Worm (Caenorhabditis elegans) whole organism, L2 larva: ENCODE results near the gene F35G12.7.

Experiments
- F13H6.1 ChIP-seq: sonication (generic microtip); optimal IDR thresholded peaks from 2 replicates; lab custom pipeline; 2016; ENCODE audit warnings: missing genetic modification characterization, missing compliant biosample characterization
- R02D3.7 ChIP-seq: fragments of 150-350 bp; optimal IDR thresholded peaks from 2 replicates; lab custom pipeline; 2014; ENCODE audit warnings: missing biosample characterization, missing genetic modification characterization
- Y55F3AM.14 ChIP-seq: fragments of 200-800 bp; sonication (Bioruptor generic); optimal IDR thresholded peaks from 2 replicates; lab custom pipeline; 2018; ENCODE audit warnings: mild to moderate bottlenecking, missing genetic modification characterization, missing compliant biosample characterization
- ZK546.5 ChIP-seq: sonication (generic microtip); optimal IDR thresholded peaks from 2 replicates; lab custom pipeline; 2017; ENCODE audit warnings: missing biosample characterization, missing genetic modification characterization
- aly-2 ChIP-seq: fragments of 150-350 bp; optimal IDR thresholded peaks from 2 replicates; lab custom pipeline; 2014; ENCODE audit warnings: missing biosample characterization, missing genetic modification characterization
- blmp-1 ChIP-seq: sonication (generic microtip); optimal IDR thresholded peaks from 2 replicates; lab custom pipeline; 2017; ENCODE audit warnings: missing genetic modification characterization, mild to moderate bottlenecking, missing compliant biosample characterization, antibody characterized with exemption, moderate library complexity; ENCODE audit not compliant: insufficient read depth
- ceh-16 ChIP-seq: fragments of 150-350 bp; optimal IDR thresholded peaks from 2 replicates; lab custom pipeline; 2014; ENCODE audit warnings: missing biosample characterization, missing genetic modification characterization
- ceh-82 ChIP-seq: fragments of 150-350 bp; optimal IDR thresholded peaks from 2 replicates; lab custom pipeline; 2014; ENCODE audit warnings: missing biosample characterization, missing genetic modification characterization
- crh-2 ChIP-seq: sonication (generic microtip); optimal IDR thresholded peaks from 2 replicates; lab custom pipeline; 2017; ENCODE audit warnings: missing biosample characterization, missing genetic modification characterization
- dmd-4 ChIP-seq: sonication (generic microtip); optimal IDR thresholded peaks from 2 replicates; lab custom pipeline; 2017; ENCODE audit warnings: missing biosample characterization, missing genetic modification characterization
- elt-1 ChIP-seq: fragments of 150-350 bp; optimal IDR thresholded peaks from 2 replicates; lab custom pipeline; 2014; ENCODE audit warnings: missing biosample characterization, missing genetic modification characterization
- elt-3 ChIP-seq: sonication (generic microtip); optimal IDR thresholded peaks from 2 replicates; lab custom pipeline; 2017; ENCODE audit warnings: missing biosample characterization, missing genetic modification characterization
- fos-1 ChIP-seq: fragments of 150-350 bp; optimal IDR thresholded peaks from 2 replicates; lab custom pipeline; 2014; ENCODE audit warnings: missing biosample characterization, missing genetic modification characterization
- gmeb-1 ChIP-seq: fragments of 150-350 bp; optimal IDR thresholded peaks from 2 replicates; lab custom pipeline; 2014; ENCODE audit warnings: missing biosample characterization, missing genetic modification characterization
- lin-13 ChIP-seq: fragments of 150-350 bp; optimal IDR thresholded peaks from 2 replicates; lab custom pipeline; 2014; ENCODE audit warnings: missing biosample characterization, missing genetic modification reagents, missing genetic modification characterization
- lin-39 ChIP-seq: fragments of 150-350 bp; optimal IDR thresholded peaks from 2 replicates; lab custom pipeline; 2014; ENCODE audit warnings: missing biosample characterization, missing genetic modification reagents, missing genetic modification characterization
- lsy-2 ChIP-seq, 2 experiments: fragments of 150-350 bp in 1 of 2; sonication (generic microtip) in 1 of 2; optimal IDR thresholded peaks; 2 replicates each; lab custom pipeline; 2014 to 2017; ENCODE audit warnings: missing biosample characterization in 2 of 2, missing genetic modification characterization in 2 of 2
- mab-5 ChIP-seq: fragments of 150-350 bp; optimal IDR thresholded peaks from 2 replicates; lab custom pipeline; 2014; ENCODE audit warnings: missing biosample characterization, missing genetic modification characterization
- mdl-1 ChIP-seq, 2 experiments: fragments of 150-350 bp in 1 of 2; sonication (generic microtip) in 1 of 2; optimal IDR thresholded peaks; 2 replicates each; lab custom pipeline; 2017; ENCODE audit warnings: missing biosample characterization in 2 of 2, missing genetic modification characterization in 2 of 2
- nhr-10 ChIP-seq: sonication (generic microtip); optimal IDR thresholded peaks from 2 replicates; lab custom pipeline; 2017; ENCODE audit warnings: missing biosample characterization, missing genetic modification characterization
- nhr-11 ChIP-seq: fragments of 150-350 bp; optimal IDR thresholded peaks from 2 replicates; lab custom pipeline; 2014; ENCODE audit warnings: missing biosample characterization, missing genetic modification characterization
- nhr-129 ChIP-seq: fragments of 150-350 bp; optimal IDR thresholded peaks from 2 replicates; lab custom pipeline; 2014; ENCODE audit warnings: missing biosample characterization, missing genetic modification characterization
- nhr-21 ChIP-seq: fragments of 150-350 bp; optimal IDR thresholded peaks from 2 replicates; lab custom pipeline; 2014; ENCODE audit warnings: missing biosample characterization, missing genetic modification characterization
- nhr-23 ChIP-seq: fragments of 150-350 bp; optimal IDR thresholded peaks from 2 replicates; lab custom pipeline; 2014; ENCODE audit warnings: missing biosample characterization, missing genetic modification reagents, missing genetic modification characterization
- nhr-237 ChIP-seq: fragments of 150-350 bp; optimal IDR thresholded peaks from 2 replicates; lab custom pipeline; 2014; ENCODE audit warnings: missing biosample characterization, missing genetic modification characterization
- nhr-25 ChIP-seq: fragments of 150-350 bp; sonication (generic microtip); optimal IDR thresholded peaks from 3 replicates; lab custom pipeline; 2014; ENCODE audit warnings: missing biosample characterization, missing genetic modification characterization
- nhr-6 ChIP-seq: fragments of 150-350 bp; optimal IDR thresholded peaks from 2 replicates; lab custom pipeline; 2014; ENCODE audit warnings: missing biosample characterization, missing genetic modification characterization
- nhr-77 ChIP-seq: fragments of 150-350 bp; optimal IDR thresholded peaks from 2 replicates; lab custom pipeline; 2014; ENCODE audit warnings: missing biosample characterization, missing genetic modification characterization
- peb-1 ChIP-seq: fragments of 150-350 bp; optimal IDR thresholded peaks from 2 replicates; lab custom pipeline; 2014; ENCODE audit warnings: missing biosample characterization, missing genetic modification characterization
- sem-4 ChIP-seq: fragments of 150-350 bp; optimal IDR thresholded peaks from 2 replicates; lab custom pipeline; 2014; ENCODE audit warnings: missing biosample characterization, missing genetic modification reagents, missing genetic modification characterization
- skn-1 ChIP-seq: sonication (generic microtip); optimal IDR thresholded peaks from 2 replicates; lab custom pipeline; 2017; ENCODE audit warnings: missing biosample characterization, missing genetic modification characterization
- sma-3 ChIP-seq: sonication (generic microtip); optimal IDR thresholded peaks from 2 replicates; lab custom pipeline; 2016; ENCODE audit warnings: missing genetic modification reagents, missing genetic modification characterization, missing compliant biosample characterization
- sma-9 ChIP-seq, 2 experiments: fragments of 150-350 bp in 1 of 2; sonication (generic microtip) in 1 of 2; optimal IDR thresholded peaks; 2 replicates each; lab custom pipeline; 2014 to 2016; ENCODE audit warnings: missing genetic modification characterization in 2 of 2, mild to moderate bottlenecking in 1 of 2, missing biosample characterization in 1 of 2, missing compliant biosample characterization in 1 of 2, missing genetic modification reagents in 1 of 2, moderate library complexity in 1 of 2
- snpc-4 ChIP-seq: fragments of 150-350 bp; optimal IDR thresholded peaks from 2 replicates; lab custom pipeline; 2014; ENCODE audit warnings: missing biosample characterization, missing genetic modification characterization
- unc-39 ChIP-seq: fragments of 150-350 bp; optimal IDR thresholded peaks from 2 replicates; lab custom pipeline; 2014; ENCODE audit warnings: missing biosample characterization, missing genetic modification characterization
- unc-55 ChIP-seq: fragments of 150-350 bp; sonication (generic microtip); optimal IDR thresholded peaks from 3 replicates; lab custom pipeline; 2014; ENCODE audit warnings: missing biosample characterization, missing genetic modification reagents, missing genetic modification characterization
- unc-62 ChIP-seq: fragments of 150-350 bp; optimal IDR thresholded peaks from 2 replicates; lab custom pipeline; 2014; ENCODE audit warnings: missing biosample characterization, missing genetic modification reagents, missing genetic modification characterization
- zag-1 ChIP-seq: fragments of 150-350 bp; optimal IDR thresholded peaks from 2 replicates; lab custom pipeline; 2014; ENCODE audit warnings: missing biosample characterization, missing genetic modification characterization
- ztf-1 ChIP-seq: fragments of 200-800 bp; sonication (Bioruptor generic); conservative IDR thresholded peaks from 2 replicates; pipeline ENCODE4 v1.3.6; 2022; ENCODE audit warnings: missing genetic modification characterization, missing compliant biosample characterization
- ztf-11 ChIP-seq: sonication (generic microtip); optimal IDR thresholded peaks from 2 replicates; lab custom pipeline; 2017; ENCODE audit warnings: missing biosample characterization, missing genetic modification characterization

The F35G12.7 gene

DNA sequence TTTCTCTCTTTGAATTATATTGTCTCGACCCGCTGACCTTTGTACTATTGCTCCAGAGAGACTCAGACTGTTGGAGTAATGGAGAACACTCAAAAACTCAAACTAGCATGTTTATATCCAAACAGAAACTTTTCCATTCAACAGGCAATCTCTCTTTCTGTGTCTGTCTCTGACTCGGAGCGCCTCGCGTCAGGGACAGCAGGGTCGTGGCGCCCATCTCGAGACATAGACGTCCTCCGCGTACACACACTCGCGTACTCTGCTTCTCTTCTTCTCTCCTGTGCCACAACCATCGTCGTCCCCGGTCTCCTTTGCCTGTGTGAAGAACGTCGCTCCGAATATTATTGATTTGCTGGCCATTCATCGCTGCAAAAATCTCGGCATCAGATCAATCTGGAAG lies 35.2 kb downstream of the F35G12.7 start (continued):
- peak; percentile 54 for TF ChIP-seq lin-13 (GFP tag; lab: Kevin White, UChicago)

- TF ChIP-seq lin-13 (GFP tag; lab: Kevin White, UChicago), result no peak
- no peak for TF ChIP-seq zag-1
- TF ChIP-seq nhr-23 (tag; lab: Kevin White, UChicago), result no peak
- TF ChIP-seq gmeb-1 (tag; lab: Kevin White, UChicago), result no peak
- TF ChIP-seq blmp-1 (tag; lab: Kevin White, UChicago), result no peak
- no peak for TF ChIP-seq crh-2 (tag; lab: Kevin White, UChicago)
- TF ChIP-seq peb-1 (tag; lab: Kevin White, UChicago), result no peak
- no peak for TF ChIP-seq ztf-11
- TF ChIP-seq skn-1 (tag; lab: Kevin White, UChicago), result no peak
Observed at ce11 chrIII:4548739-4549138, 38.4 kb downstream of the F35G12.7 start, which contains the start of gene M88.4. TSS of gene M88.4 (plus strand) at chrIII:4549039.

DNA sequence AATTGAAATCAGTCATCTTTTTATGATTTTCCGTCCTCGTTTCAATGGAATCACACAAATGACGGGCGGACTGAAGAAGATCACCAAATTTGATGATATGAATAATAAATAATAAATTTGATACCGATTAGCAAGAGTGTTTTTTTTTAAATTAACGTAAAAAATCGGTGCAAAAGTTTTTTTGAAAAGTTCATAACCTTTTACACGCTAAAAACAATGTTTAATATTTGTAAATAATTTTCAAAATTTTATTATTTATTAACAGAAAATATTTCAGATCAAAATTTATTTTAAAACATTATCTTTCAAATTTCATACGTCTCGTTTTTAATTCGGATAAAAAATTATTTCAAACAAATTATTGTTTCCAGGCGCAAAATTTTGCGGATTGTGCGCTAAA lies 42.2 kb downstream of the F35G12.7 start, which contains the start of gene M88.3:
Gene M88.3 (minus strand): TSS at position 101 of the 400 bp plus-strand sequence.
- TF ChIP-seq unc-39 (no peak), sma-3 (GFP tag; lab: Kevin White, UChicago) (no peak), nhr-21 (tag; lab: Kevin White, UChicago) (no peak), nhr-25 (tag; lab: Kevin White, UChicago) (no peak), nhr-11 (tag; lab: Kevin White, UChicago) (no peak), nhr-77 (tag; lab: Kevin White, UChicago) (no peak), unc-62 (GFP tag; lab: Kevin White, UChicago) (no peak), ztf-1 (GFP tag; lab: Robert Waterston, UW) (no peak), aly-2 (tag; lab: Kevin White, UChicago) (no peak), mdl-1 (tag; optimal IDR thresholded peaks at IDR 0.05; lab: Kevin White, UChicago) (no peak), skn-1 (tag; lab: Kevin White, UChicago) (no peak), sem-4 (tag; lab: Kevin White, UChicago) (no peak), nhr-23 (tag; lab: Kevin White, UChicago) (no peak), mab-5 (no peak), lsy-2 (tag; optimal IDR thresholded peaks at IDR 0.05; lab: Kevin White, UChicago) (no peak), nhr-237 (tag; lab: Kevin White, UChicago) (no peak), dmd-4 (no peak), elt-3 (tag; lab: Kevin White, UChicago) (no peak)

- peak; percentile 4 for TF ChIP-seq crh-2 (tag; lab: Kevin White, UChicago)
- no peak for TF ChIP-seq Y55F3AM.14 (GFP tag; lab: Kevin White, UChicago)
- peak in 1 of 2 experiments; percentile 18 for TF ChIP-seq lsy-2 (tag; optimal IDR thresholded peaks at IDR 0.05; lab: Kevin White, UChicago)
- TF ChIP-seq fos-1 (tag; lab: Kevin White, UChicago), result no peak
- TF ChIP-seq ztf-11, result no peak
- TF ChIP-seq ceh-16 (tag; lab: Kevin White, UChicago), result no peak
- TF ChIP-seq nhr-77 (tag; lab: Kevin White, UChicago), result no peak
- TF ChIP-seq blmp-1 (tag; lab: Kevin White, UChicago), result no peak
- TF ChIP-seq nhr-23 (tag; lab: Kevin White, UChicago), result no peak
- no peak for TF ChIP-seq nhr-129 (tag; lab: Kevin White, UChicago)
- TF ChIP-seq F13H6.1 (tag; lab: Kevin White, UChicago), result peak; percentile 4
- no peak for TF ChIP-seq sma-9 (GFP tag; optimal IDR thresholded peaks at IDR 0.05; lab: Kevin White, UChicago)
- TF ChIP-seq sma-9 (tag; optimal IDR thresholded peaks at IDR 0.05; lab: Kevin White, UChicago), result no peak
- TF ChIP-seq snpc-4, result no peak
- TF ChIP-seq nhr-6 (tag; lab: Kevin White, UChicago), result no peak
- no peak for TF ChIP-seq ZK546.5 (tag; lab: Kevin White, UChicago)
- TF ChIP-seq peb-1 (tag; lab: Kevin White, UChicago), result no peak
- no peak for TF ChIP-seq sma-3 (GFP tag; lab: Kevin White, UChicago)
- no peak for TF ChIP-seq dmd-4
- TF ChIP-seq ceh-82 (tag; lab: Kevin White, UChicago), result no peak
- TF ChIP-seq R02D3.7, result no peak
- no peak for TF ChIP-seq unc-62 (GFP tag; lab: Kevin White, UChicago)
- TF ChIP-seq mdl-1 (tag; optimal IDR thresholded peaks at IDR 0.05; lab: Kevin White, UChicago), result no peak
- no peak for TF ChIP-seq mab-5
- no peak for TF ChIP-seq lin-39 (tag; lab: Kevin White, UChicago)
- no peak for TF ChIP-seq lin-13 (GFP tag; lab: Kevin White, UChicago)
- TF ChIP-seq gmeb-1 (tag; lab: Kevin White, UChicago), result peak; percentile 42
- no peak for TF ChIP-seq nhr-237 (tag; lab: Kevin White, UChicago)
- no peak for TF ChIP-seq elt-3 (tag; lab: Kevin White, UChicago)
- no peak for TF ChIP-seq nhr-21 (tag; lab: Kevin White, UChicago)
- TF ChIP-seq unc-55 (GFP tag; lab: Kevin White, UChicago), result peak; percentile 41
- TF ChIP-seq ztf-1 (GFP tag; lab: Robert Waterston, UW), result no peak
- TF ChIP-seq nhr-10 (tag; lab: Kevin White, UChicago), result no peak
- TF ChIP-seq elt-1 (tag; lab: Kevin White, UChicago), result no peak
Observed at ce11 chrIII:4542362-4542931, 44.7 kb downstream of the F35G12.7 start, which contains the start of the genes mrps-34 and cisd-3.1. TSS of gene mrps-34 (minus strand) at chrIII:4542452. TSS of gene cisd-3.1 (plus strand) at chrIII:4542881.
